Worm (Caenorhabditis elegans): ENCODE results near the gene C40H1.3.

DNA sequence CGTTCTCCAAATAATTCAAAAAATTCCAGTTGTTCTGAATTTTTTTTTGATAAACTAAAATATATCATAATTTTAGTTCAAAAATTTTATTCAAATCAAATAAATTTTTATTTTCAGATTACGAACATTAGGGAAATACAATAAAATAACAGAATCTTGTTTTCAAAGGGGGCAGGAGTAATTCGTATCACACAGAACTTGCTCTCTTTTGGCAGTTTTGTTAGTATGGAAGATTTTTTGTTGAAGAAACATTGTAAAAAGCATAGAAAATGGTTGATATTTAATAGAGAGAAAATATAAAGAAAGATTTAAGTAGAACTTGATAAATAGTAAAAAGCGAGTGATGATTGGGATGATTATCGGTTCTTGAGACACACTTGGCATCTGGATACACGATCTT is 7.6 kb upstream of the C40H1.3 start:
- TF ChIP-seq nhr-76 (tag; optimal IDR thresholded peaks at IDR 0.05) (no peak), fos-1 (tag; optimal IDR thresholded peaks at IDR 0.05) (no peak), unc-130 (tag; optimal IDR thresholded peaks at IDR 0.05) (no peak), pqm-1 (tag; optimal IDR thresholded peaks at IDR 0.05) (no peak), dpl-1 (GFP tag; optimal IDR thresholded peaks at IDR 0.05) (no peak), lin-15B (tag; optimal IDR thresholded peaks at IDR 0.05) (no peak)

Data from whole organism, L1 larva.